Fruit fly (Drosophila melanogaster) whole organism: Measurements from ENCODE around the gene Trs33.
A peak's percentile ranks its signal among the peaks of the same experiment; 100 is the strongest.

ENCODE experiments used
- CG8478 ChIP-seq: fragments of >200 bp; optimal IDR thresholded peaks from 2 replicates; lab custom pipeline; 2018; ENCODE audit warnings: inconsistent platforms
- Dll ChIP-seq: fragments of >200 bp; optimal IDR thresholded peaks from 2 replicates; lab custom pipeline; 2017
- EcR ChIP-seq, 2 experiments: fragments of >200 bp; optimal IDR thresholded peaks; 2 replicates each; lab custom pipeline; 2017; ENCODE audit warnings: missing biosample characterization in 2 of 2, missing genetic modification characterization in 2 of 2, missing genetic modification reagents in 2 of 2
- pan ChIP-seq: fragments of >200 bp; optimal IDR thresholded peaks from 2 replicates; lab custom pipeline; 2017
- psq ChIP-seq: fragments of >200 bp; optimal IDR thresholded peaks from 2 replicates; lab custom pipeline; 2017
- usp ChIP-seq: fragments of >200 bp; optimal IDR thresholded peaks from 2 replicates; lab custom pipeline; 2017; ENCODE audit warnings: missing biosample characterization, missing genetic modification characterization, mixed read lengths

Gene Trs33

dm6 chr3R:15361490-15361889 is 10.7 kb upstream of the Trs33 start, which contains the start of the genes Cog2 and Trax:
Gene Cog2, minus strand, starts transcription at chr3R:15361657.
Gene Trax, plus strand, starts transcription at chr3R:15361692.
- TF ChIP-seq psq (no peak), CG8478 (lab: Kevin White, UChicago) (no peak), EcR (GFP tag; optimal IDR thresholded peaks at IDR 0.05; lab: Kevin White, UChicago) (no peak), usp (no peak), Dll (lab: Kevin White, UChicago) (no peak), pan (lab: Kevin White, UChicago) (no peak)

- no peak for TF ChIP-seq usp
- peak; percentile 60 for TF ChIP-seq CG8478 (lab: Kevin White, UChicago)
These were observed 6.0 kb upstream of the Trs33 start, which contains the start of the genes Atg4b and Hibch for dm6 chr3R:15356645-15357431. Gene Atg4b, minus strand, starts transcription at chr3R:15356924. Gene Hibch, plus strand, starts transcription at chr3R:15357229.

dm6 chr3R:15356152-15356551 is 5.4 kb upstream of the Trs33 start:
- TF ChIP-seq CG8478 (lab: Kevin White, UChicago) (no peak), EcR (GFP tag; optimal IDR thresholded peaks at IDR 0.05; lab: Kevin White, UChicago) (no peak), usp (no peak), Dll (lab: Kevin White, UChicago) (no peak), pan (lab: Kevin White, UChicago) (no peak), psq (no peak)

- TF ChIP-seq psq: no peak
- TF ChIP-seq pan (lab: Kevin White, UChicago): no peak
- no peak for TF ChIP-seq CG8478 (lab: Kevin White, UChicago)
- no peak for TF ChIP-seq EcR (GFP tag; optimal IDR thresholded peaks at IDR 0.05; lab: Kevin White, UChicago)
- no peak for TF ChIP-seq usp
- no peak for TF ChIP-seq Dll (lab: Kevin White, UChicago)
These were observed 3.2 kb upstream of the Trs33 start for dm6 chr3R:15354019-15354418.

dm6 chr3R:15347822-15348221 is 3.0 kb downstream of the Trs33 start, which contains the start of the genes CG42726 and CG42727:
Gene CG42726, plus strand, starts transcription at chr3R:15348048.
Gene CG42727, plus strand, starts transcription at chr3R:15348048.
- TF ChIP-seq CG8478 (lab: Kevin White, UChicago): no peak
- TF ChIP-seq psq: no peak
- TF ChIP-seq EcR (GFP tag; optimal IDR thresholded peaks at IDR 0.05; lab: Kevin White, UChicago): no peak
- no peak for TF ChIP-seq usp
- no peak for TF ChIP-seq Dll (lab: Kevin White, UChicago)
- TF ChIP-seq pan (lab: Kevin White, UChicago): no peak

dm6 chr3R:15346018-15346383 is 4.8 kb downstream of the Trs33 start, which contains the start of the genes Surf4 and CG31301:
Gene Surf4, minus strand, starts transcription at chr3R:15346176.
Gene CG31301, plus strand, starts transcription at chr3R:15346205.
- TF ChIP-seq Dll (lab: Kevin White, UChicago) (no peak), usp (no peak), CG8478 (lab: Kevin White, UChicago) (no peak), EcR (GFP tag; optimal IDR thresholded peaks at IDR 0.05; lab: Kevin White, UChicago) (no peak), psq (no peak), pan (lab: Kevin White, UChicago) (no peak)

- TF ChIP-seq pan (lab: Kevin White, UChicago) (no peak), Dll (lab: Kevin White, UChicago) (no peak), EcR (GFP tag; optimal IDR thresholded peaks at IDR 0.05; lab: Kevin White, UChicago) (no peak)
These were observed 5.4 kb downstream of the Trs33 start for dm6 chr3R:15345198-15346017.

- TF ChIP-seq Dll (lab: Kevin White, UChicago) (no peak), psq (no peak), pan (lab: Kevin White, UChicago) (peak; percentile 96), CG8478 (lab: Kevin White, UChicago) (no peak)
These were observed 7.7 kb downstream of the Trs33 start, which contains the start of gene Nagk for dm6 chr3R:15342926-15343685. Gene Nagk, minus strand, starts transcription at chr3R:15343256.

- no peak for TF ChIP-seq EcR (GFP tag; optimal IDR thresholded peaks at IDR 0.05; lab: Kevin White, UChicago)
These were observed 8.3 kb downstream of the Trs33 start for dm6 chr3R:15342432-15342925.

- TF ChIP-seq Dll (lab: Kevin White, UChicago): no peak
- no peak for TF ChIP-seq EcR (GFP tag; optimal IDR thresholded peaks at IDR 0.05; lab: Kevin White, UChicago)
- no peak for TF ChIP-seq usp
- TF ChIP-seq psq: no peak
- TF ChIP-seq pan (lab: Kevin White, UChicago): no peak
- TF ChIP-seq CG8478 (lab: Kevin White, UChicago): no peak
These were observed 10.6 kb downstream of the Trs33 start, which contains the start of gene SerRS-m for dm6 chr3R:15340052-15340732. Gene SerRS-m, plus strand, starts transcription at chr3R:15340667.

dm6 chr3R:15339111-15339510 is 11.7 kb downstream of the Trs33 start:
- no peak for TF ChIP-seq EcR (GFP tag; optimal IDR thresholded peaks at IDR 0.05; lab: Kevin White, UChicago)
- TF ChIP-seq Dll (lab: Kevin White, UChicago): no peak
- TF ChIP-seq usp: no peak
- TF ChIP-seq pan (lab: Kevin White, UChicago): no peak
- no peak for TF ChIP-seq psq
- TF ChIP-seq CG8478 (lab: Kevin White, UChicago): no peak
